Fruit fly (Drosophila melanogaster): ENCODE data around the gene CG32425.

The CG32425 gene

dm6 chr3L:20551862-20552261, 54.7 kb downstream of the CG32425 start:
- peak; percentile 44 for TF ChIP-seq Snoo (tag; optimal IDR thresholded peaks at IDR 0.05)
- TF ChIP-seq Ets98B (GFP tag; IDR thresholded peaks at IDR 0.05): 0 out of 2 replicates have a peak, but pooled peaks have one; percentile 30
- peak; percentile 63 for TF ChIP-seq CG15710 (tag; optimal IDR thresholded peaks at IDR 0.05)
- peak; percentile 77 for TF ChIP-seq CG14655 (GFP tag; optimal IDR thresholded peaks at IDR 0.05)
- TF ChIP-seq CG10348 (GFP tag; IDR thresholded peaks at IDR 0.05): no peak
- peak; percentile 68 for TF ChIP-seq CG8159 (tag; optimal IDR thresholded peaks at IDR 0.05)
- peak; percentile 57 for TF ChIP-seq CG9948 (tag; optimal IDR thresholded peaks at IDR 0.05)
- TF ChIP-seq CG13204 (GFP tag; optimal IDR thresholded peaks at IDR 0.05): no peak
- 0 out of 2 replicates have a peak, but pooled peaks have one; percentile 13 for TF ChIP-seq rn (GFP tag; IDR thresholded peaks at IDR 0.05)
- peak; percentile 43 for TF ChIP-seq CG34367 (tag; optimal IDR thresholded peaks at IDR 0.05)
- TF ChIP-seq CG4496 (GFP tag; IDR thresholded peaks at IDR 0.05): peak; percentile 70; the same call in 1 of the 3 replicates
- TF ChIP-seq EcR (GFP tag; optimal IDR thresholded peaks at IDR 0.05): no peak
- peak; percentile 34 for TF ChIP-seq gl (tag; optimal IDR thresholded peaks at IDR 0.05)
- peak; percentile 71 for TF ChIP-seq Pif1A (GFP tag; optimal IDR thresholded peaks at IDR 0.05)
- TF ChIP-seq D1 (tag; optimal IDR thresholded peaks at IDR 0.05): no peak
- TF ChIP-seq CG12605 (GFP tag; IDR thresholded peaks at IDR 0.05): peak; percentile 54; the same call in 1 of the 2 replicates
- TF ChIP-seq CG17806 (tag; optimal IDR thresholded peaks at IDR 0.05): peak; percentile 71
- peak; percentile 73 for TF ChIP-seq Pif1B (GFP tag; optimal IDR thresholded peaks at IDR 0.05)
- no peak for TF ChIP-seq CG32121 (GFP tag; IDR thresholded peaks at IDR 0.05)
- peak; percentile 64; the same call in 2 of the 3 replicates for TF ChIP-seq fd96Ca (GFP tag; IDR thresholded peaks at IDR 0.05)
- peak; percentile 63 for TF ChIP-seq CG8301 (tag; optimal IDR thresholded peaks at IDR 0.05)

DNA sequence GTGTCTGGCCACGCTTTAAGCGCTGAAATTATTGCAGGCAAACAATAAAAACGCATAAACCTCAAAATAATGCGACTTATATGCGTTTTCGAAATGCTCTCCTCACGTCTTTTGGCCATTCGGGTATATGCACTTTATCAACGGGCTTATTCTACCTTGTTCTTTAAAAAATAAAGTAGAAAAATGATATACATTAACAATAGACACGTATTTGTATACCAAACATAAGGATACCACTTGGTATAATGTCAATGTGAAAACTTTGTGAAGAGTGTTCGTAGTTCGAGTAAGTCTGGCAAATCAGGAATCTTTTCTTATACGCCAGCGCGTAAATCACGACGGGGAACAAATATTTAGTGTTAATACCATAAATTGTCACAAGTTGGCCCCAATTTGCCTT, 59.2 kb downstream of the CG32425 start:
- TF ChIP-seq Ets98B (GFP tag; IDR thresholded peaks at IDR 0.05) (no peak), CG14655 (GFP tag; optimal IDR thresholded peaks at IDR 0.05) (peak; percentile 34), CG4496 (GFP tag; IDR thresholded peaks at IDR 0.05) (peak; percentile 43; the same call in 1 of the 3 replicates), Pif1A (GFP tag; optimal IDR thresholded peaks at IDR 0.05) (peak; percentile 61), CG8159 (tag; optimal IDR thresholded peaks at IDR 0.05) (peak; percentile 84), CG12605 (GFP tag; IDR thresholded peaks at IDR 0.05) (no peak), Pif1B (GFP tag; optimal IDR thresholded peaks at IDR 0.05) (peak; percentile 65), CG15710 (tag; optimal IDR thresholded peaks at IDR 0.05) (peak; percentile 82), CG17806 (tag; optimal IDR thresholded peaks at IDR 0.05) (peak; percentile 75), Snoo (tag; optimal IDR thresholded peaks at IDR 0.05) (peak; percentile 80), EcR (GFP tag; optimal IDR thresholded peaks at IDR 0.05) (peak; percentile 14), CG9948 (tag; optimal IDR thresholded peaks at IDR 0.05) (peak; percentile 61), CG8301 (tag; optimal IDR thresholded peaks at IDR 0.05) (peak; percentile 12), fd96Ca (GFP tag; IDR thresholded peaks at IDR 0.05) (no peak), CG32121 (GFP tag; IDR thresholded peaks at IDR 0.05) (no peak), gl (tag; optimal IDR thresholded peaks at IDR 0.05) (peak; percentile 34), CG13204 (GFP tag; optimal IDR thresholded peaks at IDR 0.05) (peak; percentile 16), CG10348 (GFP tag; IDR thresholded peaks at IDR 0.05) (no peak), CG34367 (tag; optimal IDR thresholded peaks at IDR 0.05) (peak; percentile 71), rn (GFP tag; IDR thresholded peaks at IDR 0.05) (no peak)

DNA sequence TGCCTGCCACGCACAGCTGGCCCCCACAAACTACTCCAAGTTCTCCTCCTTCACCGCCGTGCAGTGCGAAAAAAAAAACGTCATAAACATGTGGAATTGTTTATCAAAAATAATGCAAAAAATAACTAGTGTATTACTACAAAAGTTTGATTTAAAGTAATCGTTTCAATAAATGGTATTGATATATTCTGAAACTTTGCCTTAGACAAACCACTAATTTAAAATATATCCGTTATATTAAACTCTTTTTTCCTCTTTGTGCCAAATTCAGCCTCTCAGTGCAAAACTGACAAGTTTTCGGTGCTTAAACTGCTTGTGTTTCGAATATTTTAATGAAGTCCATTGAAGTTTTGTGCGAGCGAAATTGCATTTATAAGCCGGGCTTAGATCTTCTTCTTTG, 59.9 kb downstream of the CG32425 start:
- TF ChIP-seq CG13204 (GFP tag; optimal IDR thresholded peaks at IDR 0.05) (no peak), CG8301 (tag; optimal IDR thresholded peaks at IDR 0.05) (peak; percentile 18), EcR (GFP tag; optimal IDR thresholded peaks at IDR 0.05) (no peak), CG12605 (GFP tag; IDR thresholded peaks at IDR 0.05) (no peak), Snoo (tag; optimal IDR thresholded peaks at IDR 0.05) (no peak), CG10348 (GFP tag; IDR thresholded peaks at IDR 0.05) (no peak)

DNA sequence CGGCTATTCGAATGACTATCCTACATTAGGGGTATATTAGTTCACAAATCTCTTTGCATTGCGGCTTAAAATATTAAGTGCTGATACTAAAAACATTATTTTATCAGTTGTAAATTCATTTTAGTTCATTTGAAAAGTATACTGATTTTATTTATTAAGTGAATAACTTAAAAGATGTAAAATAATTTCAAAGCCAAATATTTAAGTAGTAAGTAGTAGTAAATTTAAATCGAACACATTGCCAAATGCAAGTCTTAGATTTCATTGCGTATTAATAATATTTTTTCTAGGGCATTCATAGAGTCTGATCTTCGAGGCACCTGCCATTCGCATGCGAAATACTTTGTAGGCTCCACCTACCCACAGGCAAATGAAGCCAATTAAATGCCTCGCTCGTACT, 65.5 kb downstream of the CG32425 start:
- TF ChIP-seq CG8159 (tag; optimal IDR thresholded peaks at IDR 0.05): peak; percentile 25
- no peak for TF ChIP-seq gl (tag; optimal IDR thresholded peaks at IDR 0.05)
- peak; percentile 29 for TF ChIP-seq CG17806 (tag; optimal IDR thresholded peaks at IDR 0.05)
- TF ChIP-seq CG10348 (GFP tag; IDR thresholded peaks at IDR 0.05): no peak
- TF ChIP-seq CG15710 (tag; optimal IDR thresholded peaks at IDR 0.05): peak; percentile 15
- no peak for TF ChIP-seq fd96Ca (GFP tag; IDR thresholded peaks at IDR 0.05)
- no peak for TF ChIP-seq CG12605 (GFP tag; IDR thresholded peaks at IDR 0.05)
- TF ChIP-seq CG14655 (GFP tag; optimal IDR thresholded peaks at IDR 0.05): peak; percentile 56
- TF ChIP-seq CG8301 (tag; optimal IDR thresholded peaks at IDR 0.05): peak; percentile 46
- TF ChIP-seq Ets98B (GFP tag; IDR thresholded peaks at IDR 0.05): no peak
- TF ChIP-seq CG9948 (tag; optimal IDR thresholded peaks at IDR 0.05): peak; percentile 34
- peak; percentile 1 for TF ChIP-seq Pif1B (GFP tag; optimal IDR thresholded peaks at IDR 0.05)
- TF ChIP-seq EcR (GFP tag; optimal IDR thresholded peaks at IDR 0.05): no peak
